Worm (Caenorhabditis elegans): ENCODE results near the gene vig-1.
A peak's percentile ranks its signal among the peaks of the same experiment; 100 is the strongest.

ce11 chrII:1372138-1372537 is 51.3 kb downstream of the vig-1 start:
- no peak for TF ChIP-seq nhr-11 (tag; optimal IDR thresholded peaks at IDR 0.05)
- TF ChIP-seq hlh-8 (tag; optimal IDR thresholded peaks at IDR 0.05), result no peak
- TF ChIP-seq nfya-1 (tag; optimal IDR thresholded peaks at IDR 0.05), result peak; percentile 52
- TF ChIP-seq ceh-22 (tag; optimal IDR thresholded peaks at IDR 0.05), result no peak
